Fruit fly (Drosophila melanogaster): ENCODE results near the gene Msp300.

Gene Msp300

dm6 chr2L:5149630-5150255, 49.1 kb downstream of the Msp300 start (continued):
- TF ChIP-seq CG7839 (tag; optimal IDR thresholded peaks at IDR 0.05): no peak
- no peak for TF ChIP-seq CG2129 (GFP tag; IDR thresholded peaks at IDR 0.05; ENCODE audit: partially characterized antibody)
- TF ChIP-seq gfzf (GFP tag; optimal IDR thresholded peaks at IDR 0.05): no peak
- TF ChIP-seq Doc2 (GFP tag; IDR thresholded peaks at IDR 0.05): no peak
- TF ChIP-seq CG3065 (GFP tag; optimal IDR thresholded peaks at IDR 0.05): no peak
- no peak for TF ChIP-seq Fer3 (tag; optimal IDR thresholded peaks at IDR 0.05)
- TF ChIP-seq CG8388 (GFP tag; optimal IDR thresholded peaks at IDR 0.05): no peak
- TF ChIP-seq emc (GFP tag; optimal IDR thresholded peaks at IDR 0.05): no peak
- no peak for TF ChIP-seq CoRest (tag; optimal IDR thresholded peaks at IDR 0.05)
- TF ChIP-seq CG2120 (GFP tag; optimal IDR thresholded peaks at IDR 0.05): peak; percentile 21
- no peak for TF ChIP-seq CG4328 (GFP tag; optimal IDR thresholded peaks at IDR 0.05)
- TF ChIP-seq Dek (tag; optimal IDR thresholded peaks at IDR 0.05): peak; percentile 10
- no peak for TF ChIP-seq amos (GFP tag; IDR thresholded peaks at IDR 0.05; ENCODE audit: partially characterized antibody)
- peak in 1 of 2 experiments; percentile 21 for TF ChIP-seq Pdp1 (GFP tag; optimal IDR thresholded peaks at IDR 0.05)
- no peak for TF ChIP-seq HLH4C (GFP tag; IDR thresholded peaks at IDR 0.05; ENCODE audit: partially characterized antibody)
- no peak for TF ChIP-seq CG17829 (tag; optimal IDR thresholded peaks at IDR 0.05)
- TF ChIP-seq Hr39 (optimal IDR thresholded peaks at IDR 0.05): no peak
- TF ChIP-seq Bgb (GFP tag; IDR thresholded peaks at IDR 0.05; ENCODE audit: partially characterized antibody): no peak
- TF ChIP-seq gcm2 (GFP tag; optimal IDR thresholded peaks at IDR 0.05): no peak
- no peak for TF ChIP-seq tap (tag; optimal IDR thresholded peaks at IDR 0.05)
- no peak for TF ChIP-seq aop (GFP tag; IDR thresholded peaks at IDR 0.05)
- TF ChIP-seq crol (GFP tag; IDR thresholded peaks at IDR 0.05): peak; percentile 77
- peak; percentile 34 for TF ChIP-seq CG10543 (GFP tag; optimal IDR thresholded peaks at IDR 0.05)
- TF ChIP-seq Blimp-1 (GFP tag; optimal IDR thresholded peaks at IDR 0.05): no peak
- TF ChIP-seq NfI (GFP tag; optimal IDR thresholded peaks at IDR 0.05): peak; percentile 7
- no peak for TF ChIP-seq bcd (GFP tag; optimal IDR thresholded peaks at IDR 0.05)
- TF ChIP-seq fd96Cb (tag; optimal IDR thresholded peaks at IDR 0.05): no peak
- no peak for TF ChIP-seq CG6813 (GFP tag; optimal IDR thresholded peaks at IDR 0.05)
- peak; percentile 40; the same call in 2 of the 3 replicates for TF ChIP-seq row (GFP tag; IDR thresholded peaks at IDR 0.05)
- no peak for TF ChIP-seq CG11696 (GFP tag; IDR thresholded peaks at IDR 0.05)
- TF ChIP-seq wdn (GFP tag; IDR thresholded peaks at IDR 0.05): no peak
- TF ChIP-seq CG13296 (GFP tag; optimal IDR thresholded peaks at IDR 0.05): no peak
- no peak for TF ChIP-seq B-H2 (GFP tag; optimal IDR thresholded peaks at IDR 0.05)
- no peak for TF ChIP-seq gsb-n (tag; optimal IDR thresholded peaks at IDR 0.05)
- TF ChIP-seq CG12769 (tag; optimal IDR thresholded peaks at IDR 0.05): peak; percentile 90
- TF ChIP-seq hbn (GFP tag; IDR thresholded peaks at IDR 0.05; ENCODE audit: partially characterized antibody): no peak
- peak; percentile 98 for TF ChIP-seq nau (GFP tag; optimal IDR thresholded peaks at IDR 0.05)
- no peak for TF ChIP-seq CG15601 (tag; optimal IDR thresholded peaks at IDR 0.05)
- TF ChIP-seq CG9876 (GFP tag; optimal IDR thresholded peaks at IDR 0.05): no peak
- TF ChIP-seq unpg (GFP tag; optimal IDR thresholded peaks at IDR 0.05): peak; percentile 2
- peak; percentile 22 for TF ChIP-seq Med (GFP tag)
- no peak for TF ChIP-seq Bteb2 (GFP tag; optimal IDR thresholded peaks at IDR 0.05)
- TF ChIP-seq sens-2 (GFP tag; IDR thresholded peaks at IDR 0.05): no peak
- no peak for TF ChIP-seq CG15514 (GFP tag; optimal IDR thresholded peaks at IDR 0.05)
- peak; percentile 90 for TF ChIP-seq cwo (GFP tag; optimal IDR thresholded peaks at IDR 0.05)
- peak; percentile 99 for TF ChIP-seq CG11504 (tag; optimal IDR thresholded peaks at IDR 0.05)
- TF ChIP-seq Stat92E (GFP tag; optimal IDR thresholded peaks at IDR 0.05): no peak
- no peak for TF ChIP-seq CG5953 (GFP tag; IDR thresholded peaks at IDR 0.05)
- TF ChIP-seq luna (GFP tag; optimal IDR thresholded peaks at IDR 0.05): no peak

All from whole organism, embryonic.